Fruit fly (Drosophila melanogaster) Kc167 (cell line): ENCODE data around the gene Rel.

Experiments
- Myc ChIP-seq: fragments of >200 bp; optimal IDR thresholded peaks from 2 replicates; lab custom pipeline; 2017; ENCODE audit warnings: missing external identifiers
- Sin3A ChIP-seq: fragments of >200 bp; optimal IDR thresholded peaks from 2 replicates; lab custom pipeline; 2018; ENCODE audit warnings: missing external identifiers
- h ChIP-seq: fragments of >200 bp; optimal IDR thresholded peaks from 3 replicates; lab custom pipeline; 2018; ENCODE audit warnings: missing external identifiers
- insv ChIP-seq: fragments of >200 bp; optimal IDR thresholded peaks from 3 replicates; lab custom pipeline; 2018; ENCODE audit warnings: missing external identifiers
- psq ChIP-seq: fragments of >200 bp; optimal IDR thresholded peaks from 2 replicates; lab custom pipeline; 2017; ENCODE audit warnings: missing external identifiers
- ttk ChIP-seq: sonication (Bioruptor generic); optimal IDR thresholded peaks from 2 replicates; lab custom pipeline; 2017; ENCODE audit warnings: missing external identifiers

Rel gene

DNA sequence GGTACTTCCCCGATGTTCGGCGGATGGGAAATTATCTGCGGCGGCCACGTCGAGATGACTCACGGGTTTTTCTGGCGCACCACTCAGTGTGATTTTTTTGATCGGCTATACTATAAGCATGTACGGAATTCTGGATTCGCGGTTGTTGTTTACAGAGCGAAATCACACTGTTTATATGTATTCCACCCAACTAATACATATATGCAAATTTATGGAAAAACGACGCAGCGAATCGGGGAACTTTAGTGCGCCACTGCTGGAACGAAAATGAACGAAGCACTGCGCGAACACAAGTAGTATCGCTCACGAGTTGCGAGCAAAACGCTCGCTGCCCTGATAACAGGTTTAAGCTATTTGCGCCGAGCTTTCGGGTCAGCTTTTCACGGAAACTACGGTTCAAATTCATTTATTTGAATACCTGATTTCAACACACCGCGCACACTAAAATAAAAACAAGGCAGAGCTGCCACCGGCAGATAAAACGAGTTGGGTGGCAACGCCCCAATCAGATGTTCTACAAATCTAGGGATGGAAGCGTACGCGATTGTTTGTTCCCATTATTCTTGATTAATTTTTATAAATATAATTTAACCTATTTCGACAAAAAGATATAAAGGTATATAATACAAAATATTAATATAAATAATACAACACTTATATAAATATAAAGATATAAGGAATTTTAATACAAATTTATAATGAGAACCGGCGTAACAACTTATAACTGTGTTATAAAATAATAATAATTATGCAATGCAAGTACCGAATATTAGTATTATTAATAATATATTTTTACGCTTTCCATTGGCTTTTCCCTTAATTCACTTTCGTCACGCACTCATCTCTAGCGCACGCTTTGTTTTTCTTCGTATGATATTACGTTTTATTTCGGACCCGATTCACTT is at the start of gene Rel:
Gene Rel (minus strand): TSS at position 417 of the 905 bp plus-strand sequence.
- TF ChIP-seq Sin3A (lab: Kevin White, UChicago) (no peak), Myc (lab: Kevin White, UChicago) (no peak), insv (lab: Kevin White, UChicago) (no peak)

DNA sequence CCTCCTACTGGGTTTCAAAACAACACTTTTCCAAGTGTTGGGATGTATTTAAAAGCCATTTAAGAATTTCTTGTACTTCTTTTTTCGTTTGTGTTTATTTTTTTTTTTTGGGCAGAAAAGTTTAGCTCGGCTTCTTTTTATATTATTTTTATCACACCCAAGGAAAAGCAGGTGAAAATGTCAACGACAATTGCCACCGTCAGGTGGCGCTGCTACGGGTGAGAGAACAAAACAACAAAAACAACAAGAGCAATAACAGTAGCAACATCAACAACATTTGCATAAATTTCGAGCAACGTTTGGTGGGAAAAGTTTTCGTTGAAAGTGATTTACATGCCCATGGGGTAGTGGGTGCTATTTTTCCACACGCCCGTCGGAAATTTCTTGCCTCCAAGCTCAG is 42.5 kb upstream of the Rel start:
- TF ChIP-seq ttk (lab: Kevin White, UChicago) (no peak), Myc (lab: Kevin White, UChicago) (no peak), insv (lab: Kevin White, UChicago) (no peak), h (lab: Kevin White, UChicago) (no peak), psq (no peak), Sin3A (lab: Kevin White, UChicago) (no peak)

- TF ChIP-seq ttk (lab: Kevin White, UChicago): no peak
- no peak for TF ChIP-seq Myc (lab: Kevin White, UChicago)
These were observed 37.5 kb upstream of the Rel start for dm6 chr3R:9085306-9085705.

DNA sequence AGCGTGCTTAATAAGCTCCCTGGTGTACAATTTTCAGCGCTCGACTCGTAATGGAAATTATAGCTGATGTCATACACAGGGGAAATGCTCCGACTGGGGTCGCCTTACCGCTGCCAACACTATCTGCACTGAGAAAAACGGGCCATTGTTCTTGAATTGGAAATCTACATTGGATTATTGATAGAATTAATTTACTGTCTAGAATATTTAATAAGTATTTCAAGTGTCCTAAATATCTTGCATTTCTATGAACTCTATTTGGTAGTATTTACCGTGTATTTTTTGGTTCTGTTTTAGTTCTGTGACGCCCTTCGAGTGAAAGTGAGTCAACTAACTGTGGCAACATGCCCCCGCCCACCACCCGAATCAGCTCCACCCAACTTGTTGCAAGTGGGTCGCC is 35.6 kb upstream of the Rel start:
- TF ChIP-seq Sin3A (lab: Kevin White, UChicago): no peak
- TF ChIP-seq insv (lab: Kevin White, UChicago): no peak
- no peak for TF ChIP-seq Myc (lab: Kevin White, UChicago)
- TF ChIP-seq h (lab: Kevin White, UChicago): no peak
- no peak for TF ChIP-seq psq
- no peak for TF ChIP-seq ttk (lab: Kevin White, UChicago)

dm6 chr3R:9082332-9082731 is 34.6 kb upstream of the Rel start:
- TF ChIP-seq h (lab: Kevin White, UChicago) (no peak), Myc (lab: Kevin White, UChicago) (no peak), ttk (lab: Kevin White, UChicago) (no peak), psq (no peak), Sin3A (lab: Kevin White, UChicago) (no peak), insv (lab: Kevin White, UChicago) (no peak)

- no peak for TF ChIP-seq Myc (lab: Kevin White, UChicago)
These were observed 31.9 kb upstream of the Rel start for dm6 chr3R:9079638-9080037.

- TF ChIP-seq h (lab: Kevin White, UChicago): no peak
- TF ChIP-seq psq: no peak
- no peak for TF ChIP-seq insv (lab: Kevin White, UChicago)
- TF ChIP-seq Sin3A (lab: Kevin White, UChicago): no peak
- no peak for TF ChIP-seq ttk (lab: Kevin White, UChicago)
- no peak for TF ChIP-seq Myc (lab: Kevin White, UChicago)
These were observed 27.2 kb upstream of the Rel start for dm6 chr3R:9074934-9075333.

dm6 chr3R:9069874-9070273 is 22.1 kb upstream of the Rel start:
- TF ChIP-seq ttk (lab: Kevin White, UChicago) (no peak), h (lab: Kevin White, UChicago) (no peak), Myc (lab: Kevin White, UChicago) (no peak), Sin3A (lab: Kevin White, UChicago) (no peak), psq (no peak), insv (lab: Kevin White, UChicago) (no peak)

- TF ChIP-seq insv (lab: Kevin White, UChicago) (no peak), Myc (lab: Kevin White, UChicago) (no peak), Sin3A (lab: Kevin White, UChicago) (no peak), h (lab: Kevin White, UChicago) (no peak), psq (no peak), ttk (lab: Kevin White, UChicago) (no peak)
These were observed 20.6 kb upstream of the Rel start for dm6 chr3R:9068418-9068817.

- no peak for TF ChIP-seq psq
These were observed 17.1 kb upstream of the Rel start, which contains the start of the genes beag and Ada for dm6 chr3R:9064874-9065273. Gene beag (minus strand): TSS chr3R:9065078. Gene Ada (plus strand): TSS chr3R:9065183.

- TF ChIP-seq h (lab: Kevin White, UChicago) (no peak), insv (lab: Kevin White, UChicago) (no peak), Myc (lab: Kevin White, UChicago) (no peak), ttk (lab: Kevin White, UChicago) (no peak), psq (no peak)
These were observed 15.0 kb upstream of the Rel start for dm6 chr3R:9062756-9063155.

- TF ChIP-seq insv (lab: Kevin White, UChicago) (no peak), ttk (lab: Kevin White, UChicago) (no peak), Myc (lab: Kevin White, UChicago) (no peak)
These were observed 9.8 kb upstream of the Rel start for dm6 chr3R:9057398-9058058.
